Worm (Caenorhabditis elegans): ENCODE results near the gene tim-1.

- no peak for TF ChIP-seq scrt-1 (GFP tag; IDR thresholded peaks at IDR 0.05)
- no peak for TF ChIP-seq hmg-4 (GFP tag; optimal IDR thresholded peaks at IDR 0.05)
- no peak for TF ChIP-seq ama-1 (optimal IDR thresholded peaks at IDR 0.05)
- no peak for TF ChIP-seq flt-1 (GFP tag; IDR thresholded peaks at IDR 0.05)
- no peak for TF ChIP-seq tra-4 (tag; optimal IDR thresholded peaks at IDR 0.05)
- TF ChIP-seq F13C5.2 (tag; optimal IDR thresholded peaks at IDR 0.05) = no peak
- no peak for TF ChIP-seq ceh-13 (GFP tag; optimal IDR thresholded peaks at IDR 0.05)
- no peak for TF ChIP-seq hmbx-1 (tag; optimal IDR thresholded peaks at IDR 0.05)
- no peak for TF ChIP-seq aly-1 (tag; optimal IDR thresholded peaks at IDR 0.05)
- TF ChIP-seq ets-7 (tag; optimal IDR thresholded peaks at IDR 0.05) = no peak
Observed at ce11 chrIII:12253342-12253741, 3.4 kb upstream of the tim-1 start.
